Fruit fly (Drosophila melanogaster) whole organism, embryonic: ENCODE results near the gene CG43680.

Experiments
- CG10147 ChIP-seq: fragments of 200-800 bp; sonication (Bioruptor generic); optimal IDR thresholded peaks from 2 replicates; lab custom pipeline; 2019; ENCODE audit warnings: missing biosample characterization, mild to moderate bottlenecking, missing genetic modification characterization, moderate library complexity
- CG10431 ChIP-seq: fragments of 200-800 bp; sonication (Bioruptor generic); optimal IDR thresholded peaks from 3 replicates; lab custom pipeline; 2018; ENCODE audit warnings: missing biosample characterization, mild to moderate bottlenecking, missing genetic modification characterization
- CG10543 ChIP-seq: fragments of 200-800 bp; sonication (Bioruptor generic); optimal IDR thresholded peaks from 3 replicates; lab custom pipeline; 2017; ENCODE audit warnings: missing biosample characterization, mild to moderate bottlenecking, missing genetic modification characterization, moderate library complexity
- CG10654 ChIP-seq: fragments of 200-800 bp; sonication (Bioruptor generic); optimal IDR thresholded peaks from 2 replicates; lab custom pipeline; 2016; ENCODE audit warnings: missing biosample characterization, missing genetic modification characterization
- CG11085 ChIP-seq: fragments of 200-800 bp; sonication (Bioruptor generic); IDR thresholded peaks from 2 replicates; pipeline ENCODE4 v1.3.6; 2022; ENCODE audit warnings: missing biosample characterization, missing genetic modification characterization
- CG12071 ChIP-seq: fragments of 200-800 bp; sonication (Bioruptor generic); optimal IDR thresholded peaks from 3 replicates; lab custom pipeline; 2018; ENCODE audit warnings: missing biosample characterization, mild to moderate bottlenecking, missing genetic modification characterization
- CG13624 ChIP-seq: fragments of 200-800 bp; sonication (Bioruptor generic); optimal IDR thresholded peaks from 2 replicates; lab custom pipeline; 2016; ENCODE audit warnings: missing biosample characterization, missing genetic modification characterization
- CG15011 ChIP-seq: fragments of 200-800 bp; sonication (Bioruptor generic); optimal IDR thresholded peaks from 3 replicates; lab custom pipeline; 2018; ENCODE audit warnings: missing biosample characterization, mild to moderate bottlenecking, missing genetic modification characterization
- CG15514 ChIP-seq: fragments of 200-800 bp; sonication (Bioruptor generic); optimal IDR thresholded peaks from 3 replicates; lab custom pipeline; 2017; ENCODE audit warnings: missing biosample characterization, missing genetic modification characterization, mild to moderate bottlenecking, moderate library complexity, missing genetic modification reagents
- CG16779 ChIP-seq: fragments of 200-800 bp; sonication (Bioruptor generic); IDR thresholded peaks from 2 replicates; pipeline ENCODE4 v1.3.6; 2022; ENCODE audit warnings: missing biosample characterization, missing genetic modification characterization
- CG17361 ChIP-seq: fragments of 200-800 bp; sonication (Bioruptor generic); IDR thresholded peaks from 3 replicates; pipeline ENCODE4 v1.3.6; 2022; ENCODE audit warnings: missing biosample characterization, missing genetic modification characterization
- CG1792 ChIP-seq: fragments of 200-800 bp; sonication (Bioruptor generic); optimal IDR thresholded peaks from 2 replicates; lab custom pipeline; 2016; ENCODE audit warnings: missing biosample characterization, missing genetic modification characterization
- CG3163 ChIP-seq: fragments of 200-800 bp; sonication (Bioruptor generic); optimal IDR thresholded peaks from 3 replicates; lab custom pipeline; 2016; ENCODE audit warnings: missing biosample characterization, missing genetic modification characterization
- CG33557 ChIP-seq: fragments of 200-800 bp; sonication (Bioruptor generic); optimal IDR thresholded peaks from 2 replicates; lab custom pipeline; 2019; ENCODE audit warnings: missing biosample characterization, mild to moderate bottlenecking, missing genetic modification characterization, moderate library complexity
- CG34224 ChIP-seq: fragments of 200-800 bp; sonication (Bioruptor generic); IDR thresholded peaks from 3 replicates; pipeline ENCODE4 v1.3.6; 2022; ENCODE audit warnings: missing biosample characterization, missing genetic modification characterization; ENCODE audit not compliant: partially characterized antibody
- CG42726 ChIP-seq: fragments of 200-800 bp; sonication (Bioruptor generic); IDR thresholded peaks from 2 replicates; pipeline ENCODE4 v1.3.6; 2022; ENCODE audit warnings: missing biosample characterization, missing genetic modification characterization; ENCODE audit not compliant: partially characterized antibody
- CG4424 ChIP-seq: fragments of 200-800 bp; sonication (Bioruptor generic); optimal IDR thresholded peaks from 3 replicates; lab custom pipeline; 2016; ENCODE audit warnings: missing biosample characterization, missing genetic modification characterization
- CG4707 ChIP-seq: fragments of 200-800 bp; sonication (Bioruptor generic); optimal IDR thresholded peaks from 2 replicates; lab custom pipeline; 2018; ENCODE audit warnings: missing biosample characterization, mild to moderate bottlenecking, missing genetic modification characterization, moderate library complexity
- CG4854 ChIP-seq: fragments of 200-800 bp; sonication (Bioruptor generic); optimal IDR thresholded peaks from 2 replicates; lab custom pipeline; 2016; ENCODE audit warnings: missing biosample characterization, missing genetic modification characterization, inconsistent platforms
- CG6765 ChIP-seq: fragments of 200-800 bp; sonication (Bioruptor generic); optimal IDR thresholded peaks from 3 replicates; lab custom pipeline; 2017; ENCODE audit warnings: missing biosample characterization, mild to moderate bottlenecking, missing genetic modification characterization
- CG7271 ChIP-seq: fragments of 200-800 bp; sonication (Bioruptor generic); optimal IDR thresholded peaks from 2 replicates; lab custom pipeline; 2018; ENCODE audit warnings: missing biosample characterization, mild to moderate bottlenecking, missing genetic modification characterization, moderate library complexity
- CHES-1-like ChIP-seq: fragments of 200-800 bp; sonication (Bioruptor generic); optimal IDR thresholded peaks from 2 replicates; lab custom pipeline; 2016; ENCODE audit warnings: missing biosample characterization, missing genetic modification characterization
- D19B ChIP-seq: fragments of 200-800 bp; sonication (Bioruptor generic); optimal IDR thresholded peaks from 2 replicates; lab custom pipeline; 2017; ENCODE audit warnings: missing biosample characterization, mild to moderate bottlenecking, missing genetic modification characterization
- Dbx ChIP-seq: fragments of 200-800 bp; sonication (Bioruptor generic); IDR thresholded peaks from 3 replicates; pipeline ENCODE4 v1.3.6; 2022; ENCODE audit warnings: missing biosample characterization, missing genetic modification characterization
- E2f1 ChIP-seq: fragments of 200-800 bp; sonication (Bioruptor generic); IDR thresholded peaks from 2 replicates; pipeline ENCODE4 v1.3.6; 2022; ENCODE audit warnings: missing biosample characterization, missing genetic modification characterization
- E2f2 ChIP-seq: fragments of 200-800 bp; sonication (Bioruptor generic); IDR thresholded peaks from 2 replicates; pipeline ENCODE4 v1.3.6; 2022; ENCODE audit warnings: missing biosample characterization, missing genetic modification characterization
- H2.0 ChIP-seq: fragments of 200-800 bp; sonication (Bioruptor generic); IDR thresholded peaks from 2 replicates; pipeline ENCODE4 v1.3.6; 2022; ENCODE audit warnings: missing biosample characterization, missing genetic modification characterization
- Hsf ChIP-seq: fragments of 200-800 bp; sonication (Bioruptor generic); optimal IDR thresholded peaks from 3 replicates; lab custom pipeline; 2016; ENCODE audit warnings: missing biosample characterization, missing genetic modification characterization
- MBD-R2 ChIP-seq: fragments of 200-800 bp; sonication (Bioruptor generic); IDR thresholded peaks from 2 replicates; pipeline ENCODE4 v1.3.6; 2022; ENCODE audit warnings: missing biosample characterization, missing genetic modification characterization
- MESR4 ChIP-seq: fragments of 200-800 bp; sonication (Bioruptor generic); optimal IDR thresholded peaks from 2 replicates; lab custom pipeline; 2018; ENCODE audit warnings: missing biosample characterization, mild to moderate bottlenecking, missing genetic modification characterization, moderate library complexity
- Nf-YB ChIP-seq: fragments of 200-800 bp; sonication (Bioruptor generic); optimal IDR thresholded peaks from 3 replicates; lab custom pipeline; 2019; ENCODE audit warnings: missing biosample characterization, mild to moderate bottlenecking, missing genetic modification characterization, moderate library complexity
- Vsx1 ChIP-seq: fragments of 200-800 bp; sonication (Bioruptor generic); optimal IDR thresholded peaks from 2 replicates; lab custom pipeline; 2017; ENCODE audit warnings: missing biosample characterization, mild to moderate bottlenecking, missing genetic modification characterization, missing genetic modification reagents
- Xbp1 ChIP-seq: fragments of 200-800 bp; sonication (Bioruptor generic); optimal IDR thresholded peaks from 3 replicates; lab custom pipeline; 2016; ENCODE audit warnings: missing biosample characterization, mild to moderate bottlenecking, missing genetic modification characterization
- aop ChIP-seq: fragments of 200-800 bp; sonication (Bioruptor generic); IDR thresholded peaks from 2 replicates; pipeline ENCODE4 v1.3.6; 2022; ENCODE audit warnings: missing biosample characterization, missing genetic modification characterization
- bowl ChIP-seq: fragments of 200-800 bp; sonication (Bioruptor generic); IDR thresholded peaks from 2 replicates; pipeline ENCODE4 v1.3.6; 2022; ENCODE audit warnings: missing biosample characterization, missing genetic modification characterization
- cas ChIP-seq: fragments of 200-800 bp; sonication (Bioruptor generic); IDR thresholded peaks from 2 replicates; pipeline ENCODE4 v1.3.6; 2022; ENCODE audit warnings: missing biosample characterization, missing genetic modification characterization
- dimm ChIP-seq: fragments of 200-800 bp; sonication (Bioruptor generic); IDR thresholded peaks from 2 replicates; pipeline ENCODE4 v1.3.6; 2022; ENCODE audit warnings: missing biosample characterization, missing genetic modification characterization
- ems ChIP-seq: fragments of 200-800 bp; sonication (Bioruptor generic); optimal IDR thresholded peaks from 3 replicates; lab custom pipeline; 2016; ENCODE audit warnings: missing biosample characterization, missing genetic modification characterization
- ftz-f1 ChIP-seq: fragments of 200-800 bp; sonication (Bioruptor generic); optimal IDR thresholded peaks from 2 replicates; lab custom pipeline; 2016; ENCODE audit warnings: missing biosample characterization, missing genetic modification characterization
- gt ChIP-seq: fragments of 200-800 bp; sonication (Bioruptor generic); IDR thresholded peaks from 2 replicates; pipeline ENCODE4 v1.3.6; 2022; ENCODE audit warnings: missing biosample characterization, missing genetic modification characterization
- hkb ChIP-seq, 2 experiments: fragments of 200-800 bp in 1 of 2; fragments of >200 bp in 1 of 2; sonication (Bioruptor generic) in 1 of 2; IDR thresholded peaks in 1 of 2; optimal IDR thresholded peaks in 1 of 2; 2 replicates each; pipeline versions ENCODE4 v1.3.6 to Lab custom; 2017 to 2022; ENCODE audit warnings: missing biosample characterization in 1 of 2, missing genetic modification characterization in 1 of 2
- hth ChIP-seq: fragments of >200 bp; optimal IDR thresholded peaks from 2 replicates; lab custom pipeline; 2017; ENCODE audit warnings: inconsistent platforms
- jing ChIP-seq: fragments of 200-800 bp; sonication (Bioruptor generic); optimal IDR thresholded peaks from 2 replicates; lab custom pipeline; 2018; ENCODE audit warnings: missing biosample characterization, mild to moderate bottlenecking, missing genetic modification characterization
- pzg ChIP-seq: fragments of 200-800 bp; sonication (Bioruptor generic); optimal IDR thresholded peaks from 3 replicates; lab custom pipeline; 2018; ENCODE audit warnings: missing biosample characterization, mild to moderate bottlenecking, missing genetic modification characterization, moderate library complexity
- seq ChIP-seq: fragments of 200-800 bp; sonication (Bioruptor generic); IDR thresholded peaks from 2 replicates; pipeline ENCODE4 v1.3.6; 2022; ENCODE audit warnings: missing biosample characterization, missing genetic modification characterization
- shn ChIP-seq: fragments of 200-800 bp; sonication (Bioruptor generic); optimal IDR thresholded peaks from 3 replicates; lab custom pipeline; 2016; ENCODE audit warnings: missing biosample characterization, missing genetic modification characterization
- slbo ChIP-seq: fragments of 200-800 bp; sonication (Bioruptor generic); IDR thresholded peaks from 2 replicates; pipeline ENCODE4 v1.3.6; 2022; ENCODE audit warnings: missing biosample characterization, missing genetic modification characterization
- tll ChIP-seq, 2 experiments: fragments of 200-800 bp in 1 of 2; fragments of >200 bp in 1 of 2; sonication (Bioruptor generic) in 1 of 2; optimal IDR thresholded peaks; 2 replicates each; lab custom pipeline; 2017 to 2019; ENCODE audit warnings: missing biosample characterization in 2 of 2, missing genetic modification characterization in 2 of 2, mild to moderate bottlenecking in 1 of 2, moderate library complexity in 1 of 2
- zf30C ChIP-seq: fragments of 200-800 bp; sonication (Bioruptor generic); optimal IDR thresholded peaks from 3 replicates; lab custom pipeline; 2018; ENCODE audit warnings: missing biosample characterization, mild to moderate bottlenecking, missing genetic modification characterization

Gene CG43680

DNA sequence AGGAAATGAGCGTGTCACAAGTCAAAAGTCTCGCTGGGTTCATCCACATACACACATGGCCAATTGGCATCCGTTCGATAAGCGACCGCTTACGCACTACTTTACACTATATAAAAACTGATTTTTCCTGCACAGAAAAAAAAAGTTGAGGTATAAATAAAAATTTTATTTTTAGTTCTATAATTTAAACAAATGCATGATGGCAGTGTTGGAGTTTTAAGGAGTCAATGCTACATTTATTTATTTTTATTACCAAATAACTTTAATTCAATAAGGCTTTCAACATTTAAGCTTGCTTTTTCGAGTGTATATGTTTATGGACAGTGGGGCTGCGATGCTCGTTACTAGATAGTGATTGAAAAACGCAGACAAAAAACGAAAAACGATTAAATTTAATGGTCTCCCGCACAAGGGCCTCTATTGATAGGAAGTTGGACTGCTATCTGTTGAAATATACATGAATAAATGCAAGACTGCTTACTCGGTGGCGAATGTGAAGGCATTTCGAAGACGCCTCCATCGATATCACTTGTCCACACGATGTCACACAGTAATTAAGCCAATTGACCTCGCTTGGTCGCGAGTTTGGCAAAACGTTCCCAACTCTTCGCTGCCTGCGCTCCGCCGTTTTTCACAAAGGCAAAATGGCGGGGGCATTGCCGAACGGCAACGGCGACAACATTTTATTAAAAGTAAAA, 41.4 kb downstream of the CG43680 start (continued):
- no peak for TF ChIP-seq tll (GFP tag; optimal IDR thresholded peaks at IDR 0.05; lab: Kevin White, UChicago)
- peak; percentile 49 for TF ChIP-seq CG4707
- no peak for TF ChIP-seq hth (lab: Kevin White, UChicago)
- TF ChIP-seq E2f1, result peak; percentile 62
- peak; percentile 65 for TF ChIP-seq seq
- TF ChIP-seq cas (GFP tag; lab: Robert Waterston, UW), result no peak
- TF ChIP-seq aop (GFP tag; lab: Robert Waterston, UW), result no peak
- TF ChIP-seq CG10431 (GFP tag; lab: Kevin White, UChicago), result peak; percentile 21
- no peak for TF ChIP-seq CG16779 (GFP tag; lab: Robert Waterston, UW)
- peak; percentile 44 for TF ChIP-seq Hsf
- no peak for TF ChIP-seq MESR4
- TF ChIP-seq dimm (GFP tag; lab: Robert Waterston, UW), result no peak
- TF ChIP-seq CG15011 (GFP tag; lab: Kevin White, UChicago), result peak; percentile 65
- peak; percentile 9 for TF ChIP-seq CG6765 (GFP tag; lab: Kevin White, UChicago)
- no peak for TF ChIP-seq hkb (optimal IDR thresholded peaks at IDR 0.05; lab: Kevin White, UChicago)
- TF ChIP-seq hkb (GFP tag; IDR thresholded peaks at IDR 0.05; lab: Robert Waterston, UW), result peak; percentile 86
- no peak for TF ChIP-seq CHES-1-like (GFP tag; lab: Kevin White, UChicago)
- TF ChIP-seq CG15514 (GFP tag; lab: Kevin White, UChicago), result peak; percentile 38
- TF ChIP-seq ftz-f1 (GFP tag; lab: Kevin White, UChicago), result no peak
- TF ChIP-seq CG11085 (GFP tag; lab: Robert Waterston, UW), result 0 out of 2 replicates have a peak, but pooled peaks have one; percentile 33
- no peak for TF ChIP-seq shn (GFP tag; lab: Kevin White, UChicago)
- TF ChIP-seq bowl, result no peak
- TF ChIP-seq Xbp1 (GFP tag; lab: Kevin White, UChicago), result peak; percentile 77
- peak; percentile 76 for TF ChIP-seq slbo
- peak; percentile 43 for TF ChIP-seq ems (GFP tag; lab: Kevin White, UChicago)
- TF ChIP-seq CG4424 (GFP tag; lab: Kevin White, UChicago), result peak; percentile 78
- TF ChIP-seq gt, result no peak
- peak; percentile 40 for TF ChIP-seq jing (GFP tag; lab: Kevin White, UChicago)
- peak; percentile 84 for TF ChIP-seq CG17361
- 0 out of 3 replicates have a peak, but pooled peaks have one; percentile 18 for TF ChIP-seq Dbx
- peak; percentile 39; the same call in 1 of the 2 replicates for TF ChIP-seq MBD-R2 (GFP tag; lab: Robert Waterston, UW)
- peak; percentile 7 for TF ChIP-seq CG10543
- TF ChIP-seq CG10654, result peak; percentile 63
- TF ChIP-seq H2.0 (GFP tag; lab: Robert Waterston, UW), result peak; percentile 57; the same call in 1 of the 2 replicates
- TF ChIP-seq CG7271 (tag; lab: Kevin White, UChicago), result peak; percentile 16
- TF ChIP-seq CG42726 (GFP tag; lab: Robert Waterston, UW), result no peak
- TF ChIP-seq Nf-YB (GFP tag; lab: Kevin White, UChicago), result peak; percentile 55
- TF ChIP-seq CG13624 (GFP tag; lab: Kevin White, UChicago), result peak; percentile 4
- peak; percentile 36 for TF ChIP-seq Vsx1
- TF ChIP-seq D19B (GFP tag; lab: Kevin White, UChicago), result peak; percentile 4
- TF ChIP-seq E2f2 (GFP tag; lab: Robert Waterston, UW), result 0 out of 2 replicates have a peak, but pooled peaks have one; percentile 44
- TF ChIP-seq CG10147 (GFP tag; lab: Kevin White, UChicago), result peak; percentile 76
- TF ChIP-seq CG1792 (GFP tag; lab: Kevin White, UChicago), result peak; percentile 62
- TF ChIP-seq zf30C (GFP tag; lab: Kevin White, UChicago), result peak; percentile 63
- no peak for TF ChIP-seq CG34224
- peak; percentile 78 for TF ChIP-seq CG33557 (GFP tag; lab: Kevin White, UChicago)
- TF ChIP-seq CG4854, result no peak
- TF ChIP-seq pzg (GFP tag; lab: Kevin White, UChicago), result no peak
- TF ChIP-seq CG12071 (GFP tag; lab: Kevin White, UChicago), result peak; percentile 41
- TF ChIP-seq CG3163, result no peak
